Fruit fly (Drosophila melanogaster): ENCODE results near the gene BthD.
A peak's percentile ranks its signal among the peaks of the same experiment; 100 is the strongest.

Gene BthD

dm6 chrX:13611884-13612283, at the start of gene BthD, which contains the start of gene Ndc80:
TSS of gene BthD (plus strand) at chrX:13612131.
TSS of gene Ndc80 (minus strand) at chrX:13612062.
- no peak for TF ChIP-seq CG17801 (GFP tag; optimal IDR thresholded peaks at IDR 0.05; ENCODE audit: partially characterized antibody)

dm6 chrX:13563042-13563441, 48.9 kb upstream of the BthD start:
- no peak for TF ChIP-seq CG17801 (GFP tag; optimal IDR thresholded peaks at IDR 0.05; ENCODE audit: partially characterized antibody)

dm6 chrX:13563483-13564443, 48.2 kb upstream of the BthD start, which contains the start of the genes CG46311 and Tpst:
TSS of gene CG46311 (plus strand) at chrX:13563823.
TSS of gene Tpst (plus strand) at chrX:13563823.
- peak; percentile 31 for TF ChIP-seq CG17801 (GFP tag; optimal IDR thresholded peaks at IDR 0.05; ENCODE audit: partially characterized antibody)

dm6 chrX:13565490-13566156, 46.3 kb upstream of the BthD start:
- TF ChIP-seq CG17801 (GFP tag; optimal IDR thresholded peaks at IDR 0.05; ENCODE audit: partially characterized antibody): no peak

dm6 chrX:13568127-13568526, 43.8 kb upstream of the BthD start:
- peak; percentile 44 for TF ChIP-seq CG17801 (GFP tag; optimal IDR thresholded peaks at IDR 0.05; ENCODE audit: partially characterized antibody)

dm6 chrX:13568841-13569240, 43.1 kb upstream of the BthD start:
- TF ChIP-seq CG17801 (GFP tag; optimal IDR thresholded peaks at IDR 0.05; ENCODE audit: partially characterized antibody): peak; percentile 6

- TF ChIP-seq CG17801 (GFP tag; optimal IDR thresholded peaks at IDR 0.05; ENCODE audit: partially characterized antibody): no peak
Observed at dm6 chrX:13570255-13570654, 41.7 kb upstream of the BthD start.

- peak; percentile 78 for TF ChIP-seq CG17801 (GFP tag; optimal IDR thresholded peaks at IDR 0.05; ENCODE audit: partially characterized antibody)
Observed at dm6 chrX:13572382-13572781, 39.5 kb upstream of the BthD start.

- no peak for TF ChIP-seq CG17801 (GFP tag; optimal IDR thresholded peaks at IDR 0.05; ENCODE audit: partially characterized antibody)
Observed at dm6 chrX:13579322-13579721, 32.6 kb upstream of the BthD start.

dm6 chrX:13586888-13587287, 25.0 kb upstream of the BthD start:
- no peak for TF ChIP-seq CG17801 (GFP tag; optimal IDR thresholded peaks at IDR 0.05; ENCODE audit: partially characterized antibody)

- TF ChIP-seq CG17801 (GFP tag; optimal IDR thresholded peaks at IDR 0.05; ENCODE audit: partially characterized antibody): no peak
Observed at dm6 chrX:13593667-13594066, 18.3 kb upstream of the BthD start.

dm6 chrX:13597753-13598152, 14.2 kb upstream of the BthD start:
- no peak for TF ChIP-seq CG17801 (GFP tag; optimal IDR thresholded peaks at IDR 0.05; ENCODE audit: partially characterized antibody)

- no peak for TF ChIP-seq CG17801 (GFP tag; optimal IDR thresholded peaks at IDR 0.05; ENCODE audit: partially characterized antibody)
Observed at dm6 chrX:13602071-13602858, 9.7 kb upstream of the BthD start, which contains the start of gene up. TSS of gene up (minus strand) at chrX:13602578.

- TF ChIP-seq CG17801 (GFP tag; optimal IDR thresholded peaks at IDR 0.05; ENCODE audit: partially characterized antibody): no peak
Observed at dm6 chrX:13604499-13604898, 7.4 kb upstream of the BthD start.

- TF ChIP-seq CG17801 (GFP tag; optimal IDR thresholded peaks at IDR 0.05; ENCODE audit: partially characterized antibody): no peak
Observed at dm6 chrX:13605381-13605780, 6.5 kb upstream of the BthD start, which contains the start of gene CG11178. TSS of gene CG11178 (plus strand) at chrX:13605681.

Data from ovary, adult (tissue).